Worm (Caenorhabditis elegans): ENCODE data around the gene F37C4.4.

- TF ChIP-seq snpc-4 (tag; optimal IDR thresholded peaks at IDR 0.05) (no peak), nhr-28 (tag; optimal IDR thresholded peaks at IDR 0.05) (no peak), zag-1 (tag; optimal IDR thresholded peaks at IDR 0.05) (no peak), ets-5 (GFP tag; IDR thresholded peaks at IDR 0.05) (no peak), lin-13 (GFP tag; optimal IDR thresholded peaks at IDR 0.05) (no peak), tbx-2 (tag; optimal IDR thresholded peaks at IDR 0.05) (no peak), hpl-2 (GFP tag; optimal IDR thresholded peaks at IDR 0.05) (no peak), nhr-76 (tag; optimal IDR thresholded peaks at IDR 0.05) (no peak)
Observed at ce11 chrIV:3821554-3821953, 45.6 kb upstream of the F37C4.4 start.

Measured in whole organism, L1 larva.